Fruit fly (Drosophila melanogaster): Measurements from ENCODE around the gene Octbeta1R.

The Octbeta1R gene

dm6 chr3R:22497025-22497424 lies at the start of gene Octbeta1R:
Octbeta1R (plus strand) TSS chr3R:22497215.
- TF ChIP-seq noc (tag; optimal IDR thresholded peaks at IDR 0.05) = no peak

- TF ChIP-seq noc (tag; optimal IDR thresholded peaks at IDR 0.05) = peak; percentile 28
These were observed 49.2 kb upstream of the Octbeta1R start, which contains the start of gene CG34376 for dm6 chr3R:22447874-22448254. CG34376 (plus strand) TSS chr3R:22448099.

dm6 chr3R:22449871-22450424 lies 47.1 kb upstream of the Octbeta1R start:
- TF ChIP-seq noc (tag; optimal IDR thresholded peaks at IDR 0.05) = no peak

- no peak for TF ChIP-seq noc (tag; optimal IDR thresholded peaks at IDR 0.05)
These were observed 42.3 kb upstream of the Octbeta1R start for dm6 chr3R:22454397-22455334.

dm6 chr3R:22455335-22455985 lies 41.6 kb upstream of the Octbeta1R start:
- TF ChIP-seq noc (tag; optimal IDR thresholded peaks at IDR 0.05) = peak; percentile 24

dm6 chr3R:22456007-22456406 lies 41.0 kb upstream of the Octbeta1R start:
- TF ChIP-seq noc (tag; optimal IDR thresholded peaks at IDR 0.05) = no peak

- no peak for TF ChIP-seq noc (tag; optimal IDR thresholded peaks at IDR 0.05)
These were observed 35.1 kb upstream of the Octbeta1R start, which contains the start of the genes Rpn7 and AP-2mu for dm6 chr3R:22461673-22462585. Rpn7 (minus strand) TSS chr3R:22462054. AP-2mu (plus strand) TSS chr3R:22462455.

- peak; percentile 73 for TF ChIP-seq noc (tag; optimal IDR thresholded peaks at IDR 0.05)
These were observed 32.4 kb upstream of the Octbeta1R start, which contains the start of gene CG7054 for dm6 chr3R:22464611-22465113. CG7054 (plus strand) TSS chr3R:22464985.

dm6 chr3R:22465138-22465537 lies 31.9 kb upstream of the Octbeta1R start:
- TF ChIP-seq noc (tag; optimal IDR thresholded peaks at IDR 0.05) = no peak

dm6 chr3R:22465984-22466530 lies 31.0 kb upstream of the Octbeta1R start, which contains the start of gene Pebp1:
Pebp1 (plus strand) TSS chr3R:22466034.
- no peak for TF ChIP-seq noc (tag; optimal IDR thresholded peaks at IDR 0.05)

- TF ChIP-seq noc (tag; optimal IDR thresholded peaks at IDR 0.05) = no peak
These were observed 29.0 kb upstream of the Octbeta1R start, which contains the start of the genes CG5377 and Nrx-1 for dm6 chr3R:22467939-22468571. CG5377 (minus strand) TSS chr3R:22468157. Nrx-1 (plus strand) TSS chr3R:22468512.

dm6 chr3R:22468829-22469487 lies 28.1 kb upstream of the Octbeta1R start:
- peak; percentile 54 for TF ChIP-seq noc (tag; optimal IDR thresholded peaks at IDR 0.05)

dm6 chr3R:22470064-22470463 lies 27.0 kb upstream of the Octbeta1R start:
- no peak for TF ChIP-seq noc (tag; optimal IDR thresholded peaks at IDR 0.05)
